Worm (Caenorhabditis elegans) whole organism, L3 larva: ENCODE measurements around the gene mix-1.

ENCODE experiments used
- R02D3.7 ChIP-seq: fragments of 150-350 bp; optimal IDR thresholded peaks from 2 replicates; lab custom pipeline; 2014; ENCODE audit warnings: missing biosample characterization, missing genetic modification characterization
- ZK546.5 ChIP-seq: sonication (generic microtip); optimal IDR thresholded peaks from 2 replicates; lab custom pipeline; 2017; ENCODE audit warnings: missing biosample characterization, missing genetic modification characterization
- aly-2 ChIP-seq: fragments of 150-350 bp; optimal IDR thresholded peaks from 2 replicates; lab custom pipeline; 2014; ENCODE audit warnings: missing biosample characterization, missing genetic modification characterization
- ama-1 ChIP-seq: fragments of 150-350 bp; optimal IDR thresholded peaks from 2 replicates; lab custom pipeline; 2018
- ceh-16 ChIP-seq: sonication (generic microtip); optimal IDR thresholded peaks from 2 replicates; lab custom pipeline; 2017; ENCODE audit warnings: missing biosample characterization, missing genetic modification characterization
- ceh-28 ChIP-seq: fragments of 150-350 bp; optimal IDR thresholded peaks from 2 replicates; lab custom pipeline; 2014; ENCODE audit warnings: missing biosample characterization, missing genetic modification reagents, missing genetic modification characterization
- ceh-82 ChIP-seq: fragments of 150-350 bp; optimal IDR thresholded peaks from 2 replicates; lab custom pipeline; 2014; ENCODE audit warnings: missing biosample characterization, missing genetic modification characterization
- daf-12 ChIP-seq: fragments of 150-350 bp; optimal IDR thresholded peaks from 2 replicates; lab custom pipeline; 2014; ENCODE audit warnings: missing biosample characterization, missing genetic modification reagents, missing genetic modification characterization
- egl-27 ChIP-seq: sonication (generic microtip); optimal IDR thresholded peaks from 4 replicates; lab custom pipeline; 2017; ENCODE audit warnings: missing biosample characterization, missing genetic modification reagents, missing genetic modification characterization
- egl-5 ChIP-seq: fragments of 150-350 bp; optimal IDR thresholded peaks from 2 replicates; lab custom pipeline; 2017; ENCODE audit warnings: missing biosample characterization, missing genetic modification reagents, missing genetic modification characterization, inconsistent platforms
- elt-1 ChIP-seq: fragments of 150-350 bp; optimal IDR thresholded peaks from 2 replicates; lab custom pipeline; 2014; ENCODE audit warnings: missing biosample characterization, missing genetic modification characterization
- elt-2 ChIP-seq: sonication (generic microtip); optimal IDR thresholded peaks from 2 replicates; lab custom pipeline; 2016; ENCODE audit warnings: missing genetic modification reagents, mild to moderate bottlenecking, missing genetic modification characterization, missing compliant biosample characterization
- elt-3 ChIP-seq, 3 experiments: fragments of 150-350 bp in 1 of 3; sonication (generic microtip) in 2 of 3; optimal IDR thresholded peaks; 2 replicates in 2 of 3; 4 replicates in 1 of 3; lab custom pipeline; 2014 to 2017; ENCODE audit warnings: missing biosample characterization in 3 of 3, missing genetic modification characterization in 3 of 3
- eor-1 ChIP-seq, 2 experiments: fragments of 150-350 bp; optimal IDR thresholded peaks; 2 replicates each; lab custom pipeline; 2014 to 2018; ENCODE audit warnings: missing biosample characterization in 2 of 2, missing genetic modification characterization in 2 of 2
- fkh-10 ChIP-seq: sonication (generic microtip); optimal IDR thresholded peaks from 2 replicates; lab custom pipeline; 2017; ENCODE audit warnings: missing biosample characterization, missing genetic modification reagents, missing genetic modification characterization
- fkh-2 ChIP-seq: fragments of 150-350 bp; optimal IDR thresholded peaks from 2 replicates; lab custom pipeline; 2014; ENCODE audit warnings: missing biosample characterization, missing genetic modification reagents, missing genetic modification characterization
- fos-1 ChIP-seq: fragments of 150-350 bp; optimal IDR thresholded peaks from 2 replicates; lab custom pipeline; 2014; ENCODE audit warnings: missing biosample characterization, missing genetic modification characterization
- hmg-11 ChIP-seq: sonication (generic microtip); optimal IDR thresholded peaks from 2 replicates; lab custom pipeline; 2016; ENCODE audit warnings: missing genetic modification characterization, missing compliant biosample characterization
- jun-1 ChIP-seq: fragments of 150-350 bp; optimal IDR thresholded peaks from 2 replicates; lab custom pipeline; 2014; ENCODE audit warnings: missing biosample characterization, missing genetic modification reagents, missing genetic modification characterization
- lin-15B ChIP-seq: fragments of 150-350 bp; optimal IDR thresholded peaks from 2 replicates; lab custom pipeline; 2014; ENCODE audit warnings: missing biosample characterization, missing genetic modification characterization
- lin-39 ChIP-seq: fragments of 150-350 bp; optimal IDR thresholded peaks from 2 replicates; lab custom pipeline; 2018; ENCODE audit warnings: missing biosample characterization, missing genetic modification reagents, missing genetic modification characterization
- lsy-12 ChIP-seq: sonication (generic microtip); optimal IDR thresholded peaks from 2 replicates; lab custom pipeline; 2016; ENCODE audit warnings: mild to moderate bottlenecking, missing genetic modification characterization, missing compliant biosample characterization
- mml-1 ChIP-seq: fragments of 150-350 bp; sonication (generic microtip); optimal IDR thresholded peaks from 3 replicates; lab custom pipeline; 2014; ENCODE audit warnings: missing biosample characterization, missing genetic modification characterization
- nfya-1 ChIP-seq: sonication (generic microtip); optimal IDR thresholded peaks from 2 replicates; lab custom pipeline; 2017; ENCODE audit warnings: missing genetic modification characterization, mild to moderate bottlenecking, missing compliant biosample characterization, antibody characterized with exemption, moderate library complexity; ENCODE audit not compliant: insufficient read depth
- nhr-11 ChIP-seq: fragments of 150-350 bp; optimal IDR thresholded peaks from 2 replicates; lab custom pipeline; 2014; ENCODE audit warnings: missing biosample characterization, missing genetic modification characterization
- nhr-12 ChIP-seq: fragments of 150-350 bp; optimal IDR thresholded peaks from 2 replicates; lab custom pipeline; 2014; ENCODE audit warnings: missing biosample characterization, missing genetic modification characterization
- nhr-23 ChIP-seq: fragments of 150-350 bp; optimal IDR thresholded peaks from 2 replicates; lab custom pipeline; 2014; ENCODE audit warnings: missing biosample characterization, missing genetic modification reagents, missing genetic modification characterization
- nhr-237 ChIP-seq: fragments of 150-350 bp; optimal IDR thresholded peaks from 2 replicates; lab custom pipeline; 2014; ENCODE audit warnings: missing biosample characterization, missing genetic modification characterization
- nhr-25 ChIP-seq: sonication (generic microtip); optimal IDR thresholded peaks from 2 replicates; lab custom pipeline; 2017; ENCODE audit warnings: missing biosample characterization, missing genetic modification characterization
- nhr-28 ChIP-seq: fragments of 150-350 bp; optimal IDR thresholded peaks from 2 replicates; lab custom pipeline; 2014; ENCODE audit warnings: missing biosample characterization, missing genetic modification characterization
- nhr-43 ChIP-seq: sonication (generic microtip); optimal IDR thresholded peaks from 2 replicates; lab custom pipeline; 2016; ENCODE audit warnings: mild to moderate bottlenecking, missing genetic modification characterization, missing compliant biosample characterization; ENCODE audit not compliant: poor library complexity, severe bottlenecking
- nhr-76 ChIP-seq: fragments of 150-350 bp; sonication (generic microtip); optimal IDR thresholded peaks from 5 replicates; lab custom pipeline; 2014; ENCODE audit warnings: missing biosample characterization, missing genetic modification characterization
- nhr-77 ChIP-seq: fragments of 150-350 bp; optimal IDR thresholded peaks from 2 replicates; lab custom pipeline; 2014; ENCODE audit warnings: missing biosample characterization, missing genetic modification characterization
- pha-4 ChIP-seq: fragments of 150-350 bp; optimal IDR thresholded peaks from 2 replicates; lab custom pipeline; 2014; ENCODE audit warnings: missing biosample characterization, missing genetic modification reagents, missing genetic modification characterization
- pqm-1 ChIP-seq: fragments of 150-350 bp; optimal IDR thresholded peaks from 2 replicates; lab custom pipeline; 2017; ENCODE audit warnings: missing biosample characterization, missing genetic modification characterization, inconsistent platforms
- sea-2 ChIP-seq: fragments of 150-350 bp; sonication (generic microtip); optimal IDR thresholded peaks from 4 replicates; lab custom pipeline; 2014; ENCODE audit warnings: missing biosample characterization, missing genetic modification reagents, missing genetic modification characterization
- skn-1 ChIP-seq: fragments of 150-350 bp; optimal IDR thresholded peaks from 2 replicates; lab custom pipeline; 2014; ENCODE audit warnings: missing biosample characterization, missing genetic modification characterization
- snpc-4 ChIP-seq: fragments of 150-350 bp; optimal IDR thresholded peaks from 2 replicates; lab custom pipeline; 2014; ENCODE audit warnings: missing biosample characterization, missing genetic modification characterization
- tbx-2 ChIP-seq: sonication (generic microtip); optimal IDR thresholded peaks from 2 replicates; lab custom pipeline; 2016; ENCODE audit warnings: mild to moderate bottlenecking, missing genetic modification characterization, missing compliant biosample characterization
- unc-39 ChIP-seq: sonication (generic microtip); optimal IDR thresholded peaks from 4 replicates; lab custom pipeline; 2017; ENCODE audit warnings: missing biosample characterization, missing genetic modification characterization
- unc-62 ChIP-seq: fragments of 150-350 bp; sonication (generic microtip); optimal IDR thresholded peaks from 4 replicates; lab custom pipeline; 2014; ENCODE audit warnings: missing biosample characterization, missing genetic modification reagents, missing genetic modification characterization
- zag-1 ChIP-seq: fragments of 150-350 bp; optimal IDR thresholded peaks from 2 replicates; lab custom pipeline; 2014; ENCODE audit warnings: missing biosample characterization, missing genetic modification characterization
- ztf-11 ChIP-seq: fragments of 150-350 bp; optimal IDR thresholded peaks from 2 replicates; lab custom pipeline; 2014; ENCODE audit warnings: missing biosample characterization, missing genetic modification characterization
- ztf-4 ChIP-seq: fragments of 150-350 bp; optimal IDR thresholded peaks from 2 replicates; lab custom pipeline; 2014; ENCODE audit warnings: missing biosample characterization, missing genetic modification characterization

The mix-1 gene

ce11 chrII:10824046-10824445 is at the start of gene mix-1, which contains the start of gene R06F6.12:
Gene mix-1 (plus strand): TSS chrII:10824246.
Gene R06F6.12 (minus strand): TSS chrII:10824081.
- TF ChIP-seq fos-1 (tag; lab: Kevin White, UChicago) (no peak), eor-1 (tag; optimal IDR thresholded peaks at IDR 0.05; lab: Kevin White, UChicago) (no peak), lin-15B (tag; lab: Kevin White, UChicago) (peak; percentile 58), lin-39 (tag; lab: Kevin White, UChicago) (no peak), pqm-1 (no peak), skn-1 (tag; lab: Kevin White, UChicago) (no peak), lsy-12 (tag; lab: Kevin White, UChicago) (no peak), ztf-4 (tag; lab: Kevin White, UChicago) (no peak), daf-12 (no peak), nhr-23 (tag; lab: Kevin White, UChicago) (peak; percentile 51), elt-2 (tag; lab: Kevin White, UChicago) (peak; percentile 8), nfya-1 (peak; percentile 75), elt-1 (tag; lab: Kevin White, UChicago) (no peak), hmg-11 (tag; lab: Kevin White, UChicago) (peak; percentile 75), nhr-12 (tag; lab: Kevin White, UChicago) (no peak), nhr-11 (no peak), pha-4 (tag; lab: Kevin White, UChicago) (peak; percentile 74), ZK546.5 (tag; lab: Kevin White, UChicago) (no peak), tbx-2 (tag; lab: Kevin White, UChicago) (no peak), fkh-10 (no peak), snpc-4 (tag; lab: Kevin White, UChicago) (no peak), nhr-43 (tag; lab: Kevin White, UChicago) (peak; percentile 62), egl-27 (tag; lab: Kevin White, UChicago) (no peak), elt-3 (tag; optimal IDR thresholded peaks at IDR 0.05; lab: Kevin White, UChicago) (no peak), nhr-237 (tag; lab: Kevin White, UChicago) (no peak), nhr-76 (no peak), unc-39 (tag; lab: Kevin White, UChicago) (no peak), zag-1 (no peak), unc-62 (GFP tag; lab: Kevin White, UChicago) (no peak), egl-5 (tag; lab: Kevin White, UChicago) (no peak), ceh-28 (tag; lab: Kevin White, UChicago) (no peak), nhr-77 (tag; lab: Kevin White, UChicago) (no peak), nhr-28 (tag; lab: Kevin White, UChicago) (no peak), ceh-16 (no peak), sea-2 (GFP tag; lab: Kevin White, UChicago) (no peak), jun-1 (tag; lab: Kevin White, UChicago) (no peak), ama-1 (lab: Kevin White, UChicago) (no peak), nhr-25 (tag; lab: Kevin White, UChicago) (no peak), ztf-11 (tag; lab: Kevin White, UChicago) (no peak), fkh-2 (tag; lab: Kevin White, UChicago) (no peak), R02D3.7 (tag; lab: Kevin White, UChicago) (peak; percentile 7)

ce11 chrII:10778026-10778425 is 46.0 kb upstream of the mix-1 start, which contains the start of gene mpz-1:
Gene mpz-1 (minus strand): TSS chrII:10778126.
- TF ChIP-seq fkh-10 (no peak), ceh-82 (tag; lab: Kevin White, UChicago) (no peak), aly-2 (tag; lab: Kevin White, UChicago) (no peak), mml-1 (tag; lab: Kevin White, UChicago) (no peak), skn-1 (tag; lab: Kevin White, UChicago) (no peak), nhr-43 (tag; lab: Kevin White, UChicago) (no peak), lin-39 (tag; lab: Kevin White, UChicago) (no peak), nhr-12 (tag; lab: Kevin White, UChicago) (no peak), ZK546.5 (tag; lab: Kevin White, UChicago) (no peak), nhr-77 (tag; lab: Kevin White, UChicago) (no peak), lsy-12 (tag; lab: Kevin White, UChicago) (no peak)
